Worm (Caenorhabditis elegans): ENCODE data around the gene spp-16.

DNA sequence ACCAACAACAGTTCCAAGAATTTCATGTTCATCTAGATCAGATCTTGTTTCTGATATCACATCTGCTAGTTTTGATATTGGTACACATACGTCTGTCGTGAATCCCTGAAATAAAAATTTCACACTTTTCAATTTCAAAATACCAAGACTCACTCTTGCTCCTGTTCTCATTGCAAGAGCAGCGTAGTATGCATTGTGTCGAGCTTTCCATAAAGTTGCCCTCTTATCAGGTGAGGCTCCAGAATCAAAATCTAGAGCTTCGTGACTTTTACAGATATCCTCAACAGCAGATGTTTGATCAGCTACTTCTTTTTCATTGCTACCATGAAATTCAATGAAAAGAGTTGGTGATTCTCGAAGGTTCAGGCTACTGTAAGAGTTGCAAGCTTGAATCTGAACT lies 12.1 kb downstream of the spp-16 start, which contains the start of gene F32D8.11:
- TF ChIP-seq pax-1 (tag; optimal IDR thresholded peaks at IDR 0.05): no peak
- TF ChIP-seq ceh-19 (GFP tag; optimal IDR thresholded peaks at IDR 0.05): no peak
- TF ChIP-seq ama-1 (optimal IDR thresholded peaks at IDR 0.05): no peak
- no peak for TF ChIP-seq gmeb-2 (tag; optimal IDR thresholded peaks at IDR 0.05)
- TF ChIP-seq nhr-11 (tag; optimal IDR thresholded peaks at IDR 0.05): no peak
- no peak for TF ChIP-seq unc-55 (GFP tag; optimal IDR thresholded peaks at IDR 0.05)
- no peak for TF ChIP-seq ceh-14 (tag; optimal IDR thresholded peaks at IDR 0.05)
- TF ChIP-seq elt-2 (tag; optimal IDR thresholded peaks at IDR 0.05): no peak
- no peak for TF ChIP-seq dve-1 (tag; optimal IDR thresholded peaks at IDR 0.05)

Measured in whole organism, late embryonic.